Fruit fly (Drosophila melanogaster) whole organism, embryonic: ENCODE results near the gene Xport-B.

Source experiments
- Abd-B ChIP-seq: fragments of 200-800 bp; sonication (Bioruptor generic); optimal IDR thresholded peaks from 2 replicates; lab custom pipeline; 2018; ENCODE audit warnings: missing biosample characterization, mild to moderate bottlenecking, missing genetic modification characterization, moderate library complexity
- Bgb ChIP-seq: fragments of 200-800 bp; sonication (Bioruptor generic); IDR thresholded peaks from 2 replicates; pipeline ENCODE4 v1.3.6; 2022; ENCODE audit warnings: missing biosample characterization, missing genetic modification characterization; ENCODE audit not compliant: partially characterized antibody
- CG1024 ChIP-seq: fragments of 200-800 bp; sonication (Bioruptor generic); IDR thresholded peaks from 2 replicates; pipeline ENCODE4 v1.3.6; 2022; ENCODE audit warnings: missing biosample characterization, missing genetic modification characterization
- CG10274 ChIP-seq: fragments of 200-800 bp; sonication (Bioruptor generic); optimal IDR thresholded peaks from 3 replicates; lab custom pipeline; 2017; ENCODE audit warnings: missing biosample characterization, mild to moderate bottlenecking, missing genetic modification characterization
- CG10543 ChIP-seq: fragments of 200-800 bp; sonication (Bioruptor generic); optimal IDR thresholded peaks from 3 replicates; lab custom pipeline; 2017; ENCODE audit warnings: missing biosample characterization, mild to moderate bottlenecking, missing genetic modification characterization, moderate library complexity
- CG10654 ChIP-seq: fragments of 200-800 bp; sonication (Bioruptor generic); optimal IDR thresholded peaks from 2 replicates; lab custom pipeline; 2016; ENCODE audit warnings: missing biosample characterization, missing genetic modification characterization
- CG11247 ChIP-seq: fragments of 200-800 bp; sonication (Bioruptor generic); IDR thresholded peaks from 2 replicates; pipeline ENCODE4 v1.3.6; 2022; ENCODE audit warnings: missing biosample characterization, missing genetic modification characterization
- CG12155 ChIP-seq: fragments of 200-800 bp; sonication (Bioruptor generic); optimal IDR thresholded peaks from 3 replicates; lab custom pipeline; 2016; ENCODE audit warnings: missing biosample characterization, missing genetic modification characterization
- CG14860 ChIP-seq: fragments of 200-800 bp; sonication (Bioruptor generic); IDR thresholded peaks from 3 replicates; pipeline ENCODE4 v1.3.6; 2022; ENCODE audit warnings: missing biosample characterization, missing genetic modification characterization; ENCODE audit not compliant: partially characterized antibody
- CG15269 ChIP-seq: fragments of 200-800 bp; sonication (Bioruptor generic); optimal IDR thresholded peaks from 2 replicates; lab custom pipeline; 2018; ENCODE audit warnings: missing biosample characterization, mild to moderate bottlenecking, missing genetic modification characterization, moderate library complexity
- CG18476 ChIP-seq: fragments of 200-800 bp; sonication (Bioruptor generic); optimal IDR thresholded peaks from 2 replicates; lab custom pipeline; 2016; ENCODE audit warnings: missing biosample characterization, mild to moderate bottlenecking, missing genetic modification characterization
- CG31365 ChIP-seq: fragments of 200-800 bp; sonication (Bioruptor generic); optimal IDR thresholded peaks from 2 replicates; lab custom pipeline; 2018; ENCODE audit warnings: missing biosample characterization, mild to moderate bottlenecking, missing genetic modification characterization
- CG3281 ChIP-seq: fragments of 200-800 bp; sonication (Bioruptor generic); optimal IDR thresholded peaks from 3 replicates; lab custom pipeline; 2017; ENCODE audit warnings: missing biosample characterization, mild to moderate bottlenecking, missing genetic modification characterization
- CG34376 ChIP-seq: fragments of 200-800 bp; sonication (Bioruptor generic); optimal IDR thresholded peaks from 2 replicates; lab custom pipeline; 2018; ENCODE audit warnings: missing biosample characterization, mild to moderate bottlenecking, missing genetic modification characterization
- CG5953 ChIP-seq: fragments of 200-800 bp; sonication (Bioruptor generic); IDR thresholded peaks from 2 replicates; pipeline ENCODE4 v1.3.6; 2022; ENCODE audit warnings: missing biosample characterization, missing genetic modification characterization
- CG6813 ChIP-seq: fragments of 200-800 bp; sonication (Bioruptor generic); optimal IDR thresholded peaks from 2 replicates; lab custom pipeline; 2017; ENCODE audit warnings: missing biosample characterization, missing genetic modification characterization, mild to moderate bottlenecking, moderate library complexity, missing genetic modification reagents
- CG8765 ChIP-seq: fragments of 200-800 bp; sonication (Bioruptor generic); IDR thresholded peaks from 2 replicates; pipeline ENCODE4 v1.3.6; 2022; ENCODE audit warnings: missing biosample characterization, missing genetic modification characterization
- CG9817 ChIP-seq: fragments of 200-800 bp; sonication (Bioruptor generic); optimal IDR thresholded peaks from 2 replicates; lab custom pipeline; 2018; ENCODE audit warnings: missing biosample characterization, mild to moderate bottlenecking, missing genetic modification characterization, moderate library complexity
- Chrac-16 ChIP-seq: fragments of 200-800 bp; sonication (Bioruptor generic); optimal IDR thresholded peaks from 3 replicates; lab custom pipeline; 2016; ENCODE audit warnings: missing biosample characterization, missing genetic modification characterization
- Deaf1 ChIP-seq: fragments of 200-800 bp; optimal IDR thresholded peaks from 3 replicates; lab custom pipeline; 2019; ENCODE audit warnings: missing biosample characterization, mild to moderate bottlenecking, missing genetic modification characterization, moderate library complexity
- Dek ChIP-seq: fragments of 200-800 bp; sonication (Bioruptor generic); optimal IDR thresholded peaks from 3 replicates; lab custom pipeline; 2019; ENCODE audit warnings: missing biosample characterization, mild to moderate bottlenecking, missing genetic modification characterization, moderate library complexity
- Elba2 ChIP-seq: fragments of 200-800 bp; sonication (Bioruptor generic); optimal IDR thresholded peaks from 3 replicates; lab custom pipeline; 2016; ENCODE audit warnings: missing biosample characterization, missing genetic modification characterization
- H15 ChIP-seq: fragments of 200-800 bp; sonication (Bioruptor generic); IDR thresholded peaks from 3 replicates; pipeline ENCODE4 v1.3.6; 2022; ENCODE audit warnings: missing biosample characterization, missing genetic modification characterization
- H2.0 ChIP-seq: fragments of 200-800 bp; sonication (Bioruptor generic); IDR thresholded peaks from 2 replicates; pipeline ENCODE4 v1.3.6; 2022; ENCODE audit warnings: missing biosample characterization, missing genetic modification characterization
- Lhr ChIP-seq: fragments of 200-800 bp; sonication (Bioruptor generic); optimal IDR thresholded peaks from 3 replicates; lab custom pipeline; 2017; ENCODE audit warnings: mild to moderate bottlenecking, missing biosample characterization, missing genetic modification reagents, missing genetic modification characterization
- Meics ChIP-seq: fragments of 200-800 bp; sonication (Bioruptor generic); optimal IDR thresholded peaks from 2 replicates; lab custom pipeline; 2017; ENCODE audit warnings: missing biosample characterization, mild to moderate bottlenecking, missing genetic modification characterization
- Myb ChIP-seq: fragments of 200-800 bp; sonication (Bioruptor generic); optimal IDR thresholded peaks from 2 replicates; lab custom pipeline; 2016; ENCODE audit warnings: missing biosample characterization, missing genetic modification characterization
- NK7.1 ChIP-seq: fragments of 200-800 bp; sonication (Bioruptor generic); optimal IDR thresholded peaks from 3 replicates; lab custom pipeline; 2016; ENCODE audit warnings: missing biosample characterization, missing genetic modification characterization
- Pdp1 ChIP-seq, 2 experiments: fragments of 200-800 bp; sonication (Bioruptor generic); optimal IDR thresholded peaks; 3 replicates each; lab custom pipeline; 2016; ENCODE audit warnings: missing biosample characterization in 2 of 2, missing genetic modification characterization in 2 of 2, mild to moderate bottlenecking in 1 of 2, moderate library complexity in 1 of 2
- Taf1 ChIP-seq: fragments of 200-800 bp; sonication (Bioruptor generic); IDR thresholded peaks from 2 replicates; pipeline ENCODE4 v1.3.6; 2022; ENCODE audit warnings: missing biosample characterization, missing genetic modification characterization
- bigmax ChIP-seq: fragments of 200-800 bp; sonication (Bioruptor generic); optimal IDR thresholded peaks from 2 replicates; lab custom pipeline; 2018; ENCODE audit warnings: missing biosample characterization, mild to moderate bottlenecking, missing genetic modification characterization
- cato ChIP-seq: fragments of 200-800 bp; sonication (Bioruptor generic); optimal IDR thresholded peaks from 2 replicates; lab custom pipeline; 2016; ENCODE audit warnings: missing biosample characterization, missing genetic modification characterization, borderline replicate concordance
- crc ChIP-seq: fragments of 200-800 bp; sonication (Bioruptor generic); optimal IDR thresholded peaks from 2 replicates; lab custom pipeline; 2016; ENCODE audit warnings: missing biosample characterization, missing genetic modification characterization
- crol ChIP-seq: fragments of 200-800 bp; sonication (Bioruptor generic); IDR thresholded peaks from 2 replicates; pipeline ENCODE4 v1.3.6; 2022; ENCODE audit warnings: missing biosample characterization, missing genetic modification characterization
- cwo ChIP-seq: fragments of 200-800 bp; sonication (Bioruptor generic); optimal IDR thresholded peaks from 3 replicates; lab custom pipeline; 2017; ENCODE audit warnings: missing biosample characterization, missing genetic modification characterization, mild to moderate bottlenecking, moderate library complexity, missing genetic modification reagents
- dati ChIP-seq: fragments of 200-800 bp; sonication (Bioruptor generic); IDR thresholded peaks from 2 replicates; pipeline ENCODE4 v1.3.6; 2022; ENCODE audit warnings: missing biosample characterization, missing genetic modification characterization
- ftz-f1 ChIP-seq: fragments of 200-800 bp; sonication (Bioruptor generic); optimal IDR thresholded peaks from 2 replicates; lab custom pipeline; 2016; ENCODE audit warnings: missing biosample characterization, missing genetic modification characterization
- gce ChIP-seq: fragments of 200-800 bp; sonication (Bioruptor generic); IDR thresholded peaks from 3 replicates; pipeline ENCODE4 v1.3.6; 2022; ENCODE audit warnings: missing biosample characterization, missing genetic modification characterization
- gcm2 ChIP-seq: fragments of 200-800 bp; sonication (Bioruptor generic); optimal IDR thresholded peaks from 2 replicates; lab custom pipeline; 2016; ENCODE audit warnings: missing biosample characterization, missing genetic modification characterization
- her ChIP-seq: fragments of 200-800 bp; sonication (Bioruptor generic); optimal IDR thresholded peaks from 2 replicates; lab custom pipeline; 2016; ENCODE audit warnings: missing biosample characterization, missing genetic modification characterization
- insv ChIP-seq, 2 experiments: fragments of 200-800 bp; sonication (Bioruptor generic); optimal IDR thresholded peaks; 3 replicates each; lab custom pipeline; 2016 to 2018; ENCODE audit warnings: missing biosample characterization in 2 of 2, missing genetic modification characterization in 2 of 2
- luna ChIP-seq: fragments of 200-800 bp; sonication (Bioruptor generic); optimal IDR thresholded peaks from 2 replicates; lab custom pipeline; 2016; ENCODE audit warnings: missing biosample characterization, missing genetic modification characterization
- mam ChIP-seq: fragments of 200-800 bp; sonication (Bioruptor generic); optimal IDR thresholded peaks from 3 replicates; lab custom pipeline; 2016; ENCODE audit warnings: missing biosample characterization, missing genetic modification characterization
- otp ChIP-seq: fragments of 200-800 bp; sonication (Bioruptor generic); IDR thresholded peaks from 3 replicates; pipeline ENCODE4, ENCODE4 v1.3.6; 2022; ENCODE audit warnings: missing biosample characterization, missing genetic modification characterization
- repo ChIP-seq: fragments of 200-800 bp; sonication (Bioruptor generic); optimal IDR thresholded peaks from 2 replicates; lab custom pipeline; 2016; ENCODE audit warnings: missing biosample characterization, missing genetic modification characterization
- ro ChIP-seq: fragments of 200-800 bp; sonication (Bioruptor generic); IDR thresholded peaks from 2 replicates; pipeline ENCODE4 v1.3.6; 2022; ENCODE audit warnings: missing biosample characterization, missing genetic modification characterization
- slp2 ChIP-seq: fragments of 200-800 bp; sonication (Bioruptor generic); optimal IDR thresholded peaks from 2 replicates; lab custom pipeline; 2016; ENCODE audit warnings: missing biosample characterization, missing genetic modification characterization
- trh ChIP-seq: fragments of 200-800 bp; sonication (Bioruptor generic); optimal IDR thresholded peaks from 2 replicates; lab custom pipeline; 2016; ENCODE audit warnings: missing biosample characterization, missing genetic modification characterization
- ttk ChIP-seq: fragments of 200-800 bp; sonication (Bioruptor generic); IDR thresholded peaks from 2 replicates; pipeline ENCODE4 v2.1.2; 2022; ENCODE audit warnings: missing biosample characterization, missing genetic modification characterization
- vvl ChIP-seq: fragments of 200-800 bp; sonication (Bioruptor generic); IDR thresholded peaks from 2 replicates; pipeline ENCODE4 v1.3.6; 2022; ENCODE audit warnings: missing biosample characterization, missing genetic modification characterization
- zen2 ChIP-seq: fragments of 200-800 bp; sonication (Bioruptor generic); IDR thresholded peaks from 3 replicates; pipeline ENCODE4 v1.3.6; 2022; ENCODE audit warnings: missing biosample characterization, missing genetic modification characterization; ENCODE audit not compliant: partially characterized antibody

The Xport-B gene

dm6 chr3R:19892046-19892445 lies 23.2 kb downstream of the Xport-B start (continued):
- peak; percentile 49 for TF ChIP-seq CG18476 (GFP tag; lab: Kevin White, UChicago)
- TF ChIP-seq insv (GFP tag; optimal IDR thresholded peaks at IDR 0.05; lab: Kevin White, UChicago), result no peak
- no peak for TF ChIP-seq CG5953 (GFP tag; lab: Robert Waterston, UW)
- TF ChIP-seq CG14860 (GFP tag; lab: Robert Waterston, UW), result peak; percentile 47; the same call in 1 of the 3 replicates
- no peak for TF ChIP-seq Elba2 (GFP tag; lab: Kevin White, UChicago)
- peak; percentile 63; the same call in 1 of the 2 replicates for TF ChIP-seq H2.0 (GFP tag; lab: Robert Waterston, UW)
- peak; percentile 78 for TF ChIP-seq mam (GFP tag; lab: Kevin White, UChicago)
- peak; percentile 72 for TF ChIP-seq CG3281 (GFP tag; lab: Kevin White, UChicago)
- peak; percentile 72 for TF ChIP-seq CG9817 (tag; lab: Kevin White, UChicago)
- peak; percentile 69; the same call in 2 of the 3 replicates for TF ChIP-seq gce (GFP tag; lab: Robert Waterston, UW)
- peak; percentile 33 for TF ChIP-seq luna (GFP tag; lab: Kevin White, UChicago)
- TF ChIP-seq Pdp1 (GFP tag; optimal IDR thresholded peaks at IDR 0.05; lab: Kevin White, UChicago), result peak; percentile 81 to 85
- TF ChIP-seq trh (GFP tag; lab: Kevin White, UChicago), result peak; percentile 16
- TF ChIP-seq CG8765, result no peak
- peak; percentile 68 for TF ChIP-seq CG6813
- TF ChIP-seq zen2 (GFP tag; lab: Robert Waterston, UW), result peak; percentile 33; the same call in 1 of the 3 replicates
- TF ChIP-seq cato, result peak; percentile 36
- peak; percentile 74; the same call in 1 of the 3 replicates for TF ChIP-seq otp (GFP tag; lab: Robert Waterston, UW)
- peak; percentile 51 for TF ChIP-seq crc (GFP tag; lab: Kevin White, UChicago)
- no peak for TF ChIP-seq ftz-f1 (GFP tag; lab: Kevin White, UChicago)
- TF ChIP-seq her, result peak; percentile 57
- peak; percentile 77 for TF ChIP-seq CG10543
- peak; percentile 45 for TF ChIP-seq repo (GFP tag; lab: Kevin White, UChicago)
- peak; percentile 37 for TF ChIP-seq CG31365 (tag; lab: Kevin White, UChicago)
- TF ChIP-seq CG10654 (GFP tag; lab: Kevin White, UChicago), result peak; percentile 59
- peak; percentile 32 for TF ChIP-seq gcm2 (GFP tag; lab: Kevin White, UChicago)
- TF ChIP-seq Bgb (GFP tag; lab: Robert Waterston, UW), result peak; percentile 41
- TF ChIP-seq CG34376 (GFP tag; lab: Kevin White, UChicago), result peak; percentile 20
- peak; percentile 49 for TF ChIP-seq Myb
- peak; percentile 50 for TF ChIP-seq CG10274 (GFP tag; lab: Kevin White, UChicago)
- TF ChIP-seq Meics, result peak; percentile 71
- TF ChIP-seq bigmax (GFP tag; lab: Kevin White, UChicago), result no peak
- TF ChIP-seq Chrac-16 (GFP tag; lab: Kevin White, UChicago), result peak; percentile 42
- TF ChIP-seq crol (GFP tag; lab: Robert Waterston, UW), result no peak
- TF ChIP-seq NK7.1, result no peak
- peak; percentile 28; the same call in 1 of the 2 replicates for TF ChIP-seq dati
- peak; percentile 32; the same call in 1 of the 2 replicates for TF ChIP-seq ro
- TF ChIP-seq CG12155 (GFP tag; lab: Kevin White, UChicago), result peak; percentile 49
- peak; percentile 55 for TF ChIP-seq Deaf1 (tag; lab: Kevin White, UChicago)
- TF ChIP-seq Dek (tag; lab: Kevin White, UChicago), result peak; percentile 32
- peak; percentile 33 for TF ChIP-seq slp2 (GFP tag; lab: Kevin White, UChicago)
- TF ChIP-seq CG1024 (GFP tag; lab: Robert Waterston, UW), result no peak
- no peak for TF ChIP-seq Lhr (GFP tag; lab: Kevin White, UChicago)
- peak; percentile 65 for TF ChIP-seq CG11247 (GFP tag; lab: Robert Waterston, UW)
- no peak for TF ChIP-seq Abd-B (GFP tag; lab: Kevin White, UChicago)
- TF ChIP-seq cwo (GFP tag; lab: Kevin White, UChicago), result peak; percentile 46
- TF ChIP-seq Taf1 (GFP tag; lab: Robert Waterston, UW), result no peak; the same call in 1 of the 2 replicates
- TF ChIP-seq H15 (GFP tag; lab: Robert Waterston, UW), result peak; percentile 68
- TF ChIP-seq vvl (GFP tag; lab: Robert Waterston, UW), result peak; percentile 85
- TF ChIP-seq CG15269 (tag; lab: Kevin White, UChicago), result peak; percentile 74
- TF ChIP-seq ttk (GFP tag; lab: Robert Waterston, UW), result peak; percentile 63
